Worm (Caenorhabditis elegans): ENCODE data around the gene fbxa-160.

- TF ChIP-seq unc-62 (GFP tag; optimal IDR thresholded peaks at IDR 0.05): no peak
- no peak for TF ChIP-seq unc-120 (tag; optimal IDR thresholded peaks at IDR 0.05; ENCODE audit: poor library complexity, severe bottlenecking)
- TF ChIP-seq elt-1 (tag; optimal IDR thresholded peaks at IDR 0.05; ENCODE audit: borderline replicate concordance, insufficient read depth): no peak
- no peak for TF ChIP-seq nhr-76 (tag; optimal IDR thresholded peaks at IDR 0.05)
- TF ChIP-seq lin-32 (GFP tag; optimal IDR thresholded peaks at IDR 0.05): no peak
- no peak for TF ChIP-seq lsy-2 (tag; optimal IDR thresholded peaks at IDR 0.05)
Observed at ce11 chrII:1648768-1649167, 24.3 kb upstream of the fbxa-160 start, which contains the start of gene fbxb-21.

Data from whole organism, mixed stage, embryonic.